Fruit fly (Drosophila melanogaster) whole organism, prepupa: ENCODE measurements around the gene CG34183.
A peak's percentile ranks its signal among the peaks of the same experiment; 100 is the strongest.

ENCODE experiments used
- CG10631 ChIP-seq: fragments of 200-800 bp; sonication (Bioruptor generic); optimal IDR thresholded peaks from 2 replicates; lab custom pipeline; 2016; ENCODE audit warnings: missing biosample characterization, missing genetic modification characterization
- CG10669 ChIP-seq: fragments of 200-800 bp; sonication (Bioruptor generic); optimal IDR thresholded peaks from 3 replicates; lab custom pipeline; 2018; ENCODE audit warnings: missing biosample characterization, mild to moderate bottlenecking, missing genetic modification characterization, moderate library complexity
- CG11294 ChIP-seq: fragments of 200-800 bp; sonication (Bioruptor generic); IDR thresholded peaks from 2 replicates; pipeline ENCODE4 v1.3.6; 2022; ENCODE audit warnings: missing biosample characterization, missing genetic modification characterization
- CG11762 ChIP-seq: fragments of 200-800 bp; sonication (Bioruptor generic); optimal IDR thresholded peaks from 3 replicates; lab custom pipeline; 2016; ENCODE audit warnings: missing biosample characterization, missing genetic modification characterization; ENCODE audit not compliant: insufficient read depth
- CG15336 ChIP-seq: fragments of 200-800 bp; sonication (Bioruptor generic); IDR thresholded peaks from 2 replicates; pipeline ENCODE4 v1.3.6; 2022; ENCODE audit warnings: missing biosample characterization, missing genetic modification characterization
- CG3032 ChIP-seq: fragments of 200-800 bp; optimal IDR thresholded peaks from 2 replicates; lab custom pipeline; 2019; ENCODE audit warnings: missing biosample characterization, mild to moderate bottlenecking, missing genetic modification characterization, moderate library complexity
- CG31627 ChIP-seq: fragments of 200-800 bp; sonication (Bioruptor generic); optimal IDR thresholded peaks from 3 replicates; lab custom pipeline; 2016; ENCODE audit warnings: missing biosample characterization, missing genetic modification characterization
- CG34406 ChIP-seq: fragments of 200-800 bp; sonication (Bioruptor generic); optimal IDR thresholded peaks from 3 replicates; lab custom pipeline; 2016; ENCODE audit warnings: missing biosample characterization, missing genetic modification characterization
- CG3919 ChIP-seq: fragments of 200-800 bp; sonication (Bioruptor generic); optimal IDR thresholded peaks from 3 replicates; lab custom pipeline; 2016; ENCODE audit warnings: missing biosample characterization, missing genetic modification characterization
- CG4318 ChIP-seq: fragments of 200-800 bp; sonication (Bioruptor generic); optimal IDR thresholded peaks from 3 replicates; lab custom pipeline; 2017; ENCODE audit warnings: missing biosample characterization, mild to moderate bottlenecking, missing genetic modification characterization
- CG6163 ChIP-seq: fragments of 200-800 bp; sonication (Bioruptor generic); IDR thresholded peaks from 3 replicates; pipeline ENCODE4 v1.3.6; 2022; ENCODE audit warnings: missing biosample characterization, missing genetic modification characterization
- CG6276 ChIP-seq: fragments of 200-800 bp; sonication (Bioruptor generic); optimal IDR thresholded peaks from 2 replicates; lab custom pipeline; 2017; ENCODE audit warnings: missing biosample characterization, mild to moderate bottlenecking, missing genetic modification characterization
- CG7368 ChIP-seq: fragments of 200-800 bp; sonication (Bioruptor generic); optimal IDR thresholded peaks from 3 replicates; lab custom pipeline; 2016; ENCODE audit warnings: missing biosample characterization, missing genetic modification characterization
- CG8119 ChIP-seq: fragments of 200-800 bp; sonication (Bioruptor generic); IDR thresholded peaks from 3 replicates; pipeline ENCODE4 v1.3.6; 2022; ENCODE audit warnings: missing biosample characterization, missing genetic modification characterization
- CG8319 ChIP-seq: fragments of 200-800 bp; sonication (Bioruptor generic); optimal IDR thresholded peaks from 3 replicates; lab custom pipeline; 2016; ENCODE audit warnings: missing biosample characterization, missing genetic modification characterization
- CG8632 ChIP-seq: fragments of 200-800 bp; sonication (Bioruptor generic); optimal IDR thresholded peaks from 3 replicates; lab custom pipeline; 2016; ENCODE audit warnings: missing biosample characterization, missing genetic modification characterization
- CG9139 ChIP-seq: fragments of 200-800 bp; sonication (Bioruptor generic); optimal IDR thresholded peaks from 3 replicates; lab custom pipeline; 2017; ENCODE audit warnings: missing biosample characterization, mild to moderate bottlenecking, missing genetic modification characterization
- Eip75B ChIP-seq: fragments of 200-800 bp; sonication (Bioruptor generic); optimal IDR thresholded peaks from 3 replicates; lab custom pipeline; 2016; ENCODE audit warnings: missing biosample characterization, missing genetic modification characterization
- Eip78C ChIP-seq: fragments of 200-800 bp; sonication (Bioruptor generic); peaks from one replicate; lab custom pipeline; 2016; ENCODE audit warnings: missing biosample characterization, missing genetic modification characterization
- Ets21C ChIP-seq: fragments of 200-800 bp; sonication (Bioruptor generic); optimal IDR thresholded peaks from 3 replicates; lab custom pipeline; 2016; ENCODE audit warnings: missing biosample characterization, missing genetic modification characterization
- Ets96B ChIP-seq: fragments of 200-800 bp; optimal IDR thresholded peaks from 2 replicates; lab custom pipeline; 2019; ENCODE audit warnings: missing biosample characterization, mild to moderate bottlenecking, missing genetic modification characterization, moderate library complexity
- Hr39 ChIP-seq: fragments of 200-800 bp; sonication (Bioruptor generic); optimal IDR thresholded peaks from 2 replicates; lab custom pipeline; 2016; ENCODE audit warnings: missing biosample characterization, missing genetic modification characterization
- Lpt ChIP-seq: fragments of 200-800 bp; sonication (Bioruptor generic); optimal IDR thresholded peaks from 3 replicates; lab custom pipeline; 2016; ENCODE audit warnings: missing biosample characterization, missing genetic modification characterization
- Smox ChIP-seq: fragments of 200-800 bp; sonication (Bioruptor generic); optimal IDR thresholded peaks from 3 replicates; lab custom pipeline; 2016; ENCODE audit warnings: missing biosample characterization, missing genetic modification characterization
- Sox102F ChIP-seq: fragments of 200-800 bp; sonication (Bioruptor generic); optimal IDR thresholded peaks from 2 replicates; lab custom pipeline; 2016; ENCODE audit warnings: missing biosample characterization, mild to moderate bottlenecking, missing genetic modification characterization
- Sox14 ChIP-seq: fragments of 200-800 bp; sonication (Bioruptor generic); optimal IDR thresholded peaks from 3 replicates; lab custom pipeline; 2016; ENCODE audit warnings: missing biosample characterization, missing genetic modification characterization
- dsx ChIP-seq: fragments of 200-800 bp; optimal IDR thresholded peaks from 3 replicates; lab custom pipeline; 2019; ENCODE audit warnings: missing biosample characterization, mild to moderate bottlenecking, missing genetic modification characterization, moderate library complexity; ENCODE audit not compliant: poor library complexity, severe bottlenecking
- eg ChIP-seq: fragments of 200-800 bp; sonication (Bioruptor generic); IDR thresholded peaks from 3 replicates; pipeline ENCODE4 v1.3.6; 2022; ENCODE audit warnings: missing biosample characterization, missing genetic modification characterization
- esn ChIP-seq: fragments of 200-800 bp; sonication (Bioruptor generic); optimal IDR thresholded peaks from 2 replicates; lab custom pipeline; 2016; ENCODE audit warnings: missing biosample characterization, mild to moderate bottlenecking, missing genetic modification characterization, moderate library complexity
- lz ChIP-seq: fragments of 200-800 bp; sonication (Bioruptor generic); optimal IDR thresholded peaks from 3 replicates; lab custom pipeline; 2016; ENCODE audit warnings: missing biosample characterization, missing genetic modification characterization
- net ChIP-seq: fragments of 200-800 bp; sonication (Bioruptor generic); optimal IDR thresholded peaks from 3 replicates; lab custom pipeline; 2016; ENCODE audit warnings: missing biosample characterization, missing genetic modification characterization
- pdm3 ChIP-seq: fragments of 200-800 bp; sonication (Bioruptor generic); optimal IDR thresholded peaks from 3 replicates; lab custom pipeline; 2016; ENCODE audit warnings: missing biosample characterization, missing genetic modification characterization
- salr ChIP-seq, 2 experiments: fragments of 200-800 bp; sonication (Bioruptor generic); optimal IDR thresholded peaks; 3 replicates each; lab custom pipeline; 2016 to 2018; ENCODE audit warnings: missing biosample characterization in 2 of 2, missing genetic modification characterization in 2 of 2, mild to moderate bottlenecking in 1 of 2
- ss ChIP-seq, 2 experiments: fragments of 200-800 bp; sonication (Bioruptor generic); optimal IDR thresholded peaks; 2 replicates in 1 of 2; 3 replicates in 1 of 2; lab custom pipeline; 2017 to 2018; ENCODE audit warnings: mild to moderate bottlenecking in 2 of 2, missing biosample characterization in 2 of 2, missing genetic modification characterization in 2 of 2, moderate library complexity in 1 of 2
- topi ChIP-seq: fragments of 200-800 bp; sonication (Bioruptor generic); optimal IDR thresholded peaks from 3 replicates; lab custom pipeline; 2016; ENCODE audit warnings: missing biosample characterization, missing genetic modification characterization

CG34183 gene

DNA sequence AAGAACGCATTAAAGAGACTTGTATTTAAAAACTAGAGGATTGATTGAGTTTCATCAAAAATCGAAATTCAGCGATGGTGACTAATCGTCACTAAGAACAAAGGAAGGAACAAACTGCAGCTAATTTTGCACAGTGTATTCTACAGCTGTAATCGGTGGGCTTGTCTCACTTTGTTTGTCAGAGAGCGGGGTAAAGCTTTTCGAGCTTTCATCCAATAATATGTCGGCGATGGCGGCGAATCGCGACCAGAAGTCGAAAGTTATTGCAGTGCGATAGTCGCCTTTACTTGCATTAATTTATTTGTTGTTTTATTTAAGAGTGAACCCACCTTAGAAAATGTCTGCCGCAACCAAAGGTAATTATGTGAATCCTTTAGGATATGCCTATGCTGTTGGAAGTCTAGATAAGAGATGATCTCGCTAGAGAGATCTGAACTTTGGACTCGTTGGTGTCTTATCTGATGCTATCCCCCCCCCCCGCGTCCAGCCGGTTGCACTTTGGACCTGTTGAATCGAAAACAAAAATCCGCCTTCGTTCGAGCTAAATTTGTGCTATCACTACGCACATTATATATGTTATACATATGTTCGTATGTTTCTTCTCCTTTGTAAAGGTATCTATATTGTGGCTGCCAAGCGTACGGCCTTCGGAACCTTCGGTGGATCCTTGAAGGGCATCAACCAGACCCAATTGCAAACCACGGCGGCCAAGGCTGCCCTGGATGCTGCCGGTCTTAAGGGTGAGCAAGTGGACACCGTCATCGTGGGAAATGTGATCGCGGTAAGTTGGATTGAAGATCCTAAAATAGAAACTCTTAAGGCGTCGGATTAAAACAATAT lies 24.7 kb upstream of the CG34183 start, which contains the start of gene yip2 (continued):
- TF ChIP-seq pdm3 (GFP tag; lab: Kevin White, UChicago) (peak; percentile 80), CG3032 (peak; percentile 85), CG8319 (GFP tag; lab: Kevin White, UChicago) (peak; percentile 92), CG11762 (peak; percentile 93), Sox102F (GFP tag; lab: Kevin White, UChicago) (peak; percentile 88), lz (GFP tag; lab: Kevin White, UChicago) (peak; percentile 66), CG31627 (GFP tag; lab: Kevin White, UChicago) (peak; percentile 54), CG10669 (GFP tag; lab: Kevin White, UChicago) (peak; percentile 98), CG11294 (GFP tag; lab: Robert Waterston, UW) (peak; percentile 10; the same call in 1 of the 2 replicates), CG8632 (GFP tag; lab: Kevin White, UChicago) (peak; percentile 81), net (GFP tag; lab: Kevin White, UChicago) (peak; percentile 98), salr (GFP tag; optimal IDR thresholded peaks at IDR 0.05; lab: Kevin White, UChicago) (peak; percentile 91 to 93), eg (GFP tag; lab: Robert Waterston, UW) (peak; percentile 91), CG4318 (GFP tag; lab: Kevin White, UChicago) (no peak), CG9139 (peak; percentile 100), Eip75B (GFP tag; lab: Kevin White, UChicago) (peak; percentile 82), topi (peak; percentile 82), CG10631 (GFP tag; lab: Kevin White, UChicago) (peak; percentile 58), Eip78C (GFP tag; lab: Kevin White, UChicago) (peak; percentile 86), esn (GFP tag; lab: Kevin White, UChicago) (peak; percentile 84), CG8119 (GFP tag; lab: Robert Waterston, UW) (peak; percentile 97), Smox (peak; percentile 57), Lpt (GFP tag; lab: Kevin White, UChicago) (peak; percentile 95), Hr39 (GFP tag; lab: Kevin White, UChicago) (peak; percentile 43), CG3919 (peak; percentile 92), Ets21C (peak; percentile 18), CG15336 (GFP tag; lab: Robert Waterston, UW) (peak; percentile 94), CG7368 (GFP tag; lab: Kevin White, UChicago) (peak; percentile 96), CG6276 (peak; percentile 100), ss (GFP tag; optimal IDR thresholded peaks at IDR 0.05; lab: Kevin White, UChicago) (peak; percentile 100), CG34406 (GFP tag; lab: Kevin White, UChicago) (peak; percentile 59), CG6163 (GFP tag; lab: Robert Waterston, UW) (peak; percentile 76), Ets96B (peak; percentile 87), dsx (GFP tag; lab: Kevin White, UChicago) (peak; percentile 92), Sox14 (peak; percentile 93)

DNA sequence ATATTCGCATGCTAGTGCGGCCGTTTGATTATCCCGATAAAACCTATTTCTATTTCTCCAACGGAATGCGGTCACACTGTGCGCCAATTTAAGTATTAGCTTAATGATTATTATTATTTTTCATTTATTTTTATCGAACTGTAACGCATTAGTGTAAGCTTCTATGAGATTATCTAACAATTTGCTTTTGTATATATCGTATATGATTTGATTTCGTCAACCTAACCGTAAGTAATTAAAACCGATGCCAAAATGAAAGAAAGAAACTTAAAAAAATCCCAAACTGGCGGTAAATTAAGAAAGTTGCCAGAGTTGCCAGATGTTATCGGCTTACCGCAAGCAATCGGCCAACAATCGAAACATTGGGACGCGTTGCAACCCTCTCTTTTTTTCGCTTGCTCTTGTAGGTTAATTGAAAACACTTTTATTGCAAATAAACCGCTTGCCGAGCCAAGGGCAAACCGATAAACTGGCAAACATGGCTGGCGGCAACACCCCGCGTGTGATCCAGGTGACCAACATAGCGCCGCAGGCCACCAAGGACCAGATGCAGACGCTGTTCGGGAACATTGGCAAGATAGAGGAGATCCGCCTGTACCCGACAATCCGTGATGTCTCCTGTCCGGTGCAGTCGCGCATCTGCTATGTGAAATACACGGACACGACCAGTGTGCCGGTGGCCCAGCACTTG lies 22.1 kb upstream of the CG34183 start, which contains the start of the genes Etl1 and Srp54:
Gene Etl1 (minus strand): TSS at position 39 of the 691 bp plus-strand sequence.
Gene Srp54 (plus strand): TSS at position 342 of the 691 bp plus-strand sequence.
- TF ChIP-seq CG3032 = peak; percentile 5
- peak; percentile 11 for TF ChIP-seq esn (GFP tag; lab: Kevin White, UChicago)
- TF ChIP-seq Sox14 = peak; percentile 17
- TF ChIP-seq CG9139 = no peak
- TF ChIP-seq lz (GFP tag; lab: Kevin White, UChicago) = peak; percentile 3
- TF ChIP-seq Eip78C (GFP tag; lab: Kevin White, UChicago) = peak; percentile 52
- no peak for TF ChIP-seq CG4318 (GFP tag; lab: Kevin White, UChicago)
- peak; percentile 22 for TF ChIP-seq CG3919
- TF ChIP-seq, all 60 proteins: peak for 6
